Fruit fly (Drosophila melanogaster) whole organism, embryonic: ENCODE data around the gene Rad9.

Source experiments
- Atf3 ChIP-seq: fragments of 200-800 bp; sonication (Bioruptor generic); optimal IDR thresholded peaks from 3 replicates; lab custom pipeline; 2016; ENCODE audit warnings: missing biosample characterization, missing genetic modification characterization
- Atf6 ChIP-seq: fragments of 200-800 bp; sonication (Bioruptor generic); IDR thresholded peaks from 2 replicates; pipeline ENCODE4 v1.3.6; 2022; ENCODE audit warnings: missing biosample characterization, missing genetic modification characterization
- CG10321 ChIP-seq: fragments of 200-800 bp; sonication (Bioruptor generic); IDR thresholded peaks from 2 replicates; pipeline ENCODE4 v1.3.6; 2022; ENCODE audit warnings: missing biosample characterization, missing genetic modification characterization
- CG10979 ChIP-seq: fragments of 200-800 bp; sonication (Bioruptor generic); optimal IDR thresholded peaks from 2 replicates; lab custom pipeline; 2018; ENCODE audit warnings: missing biosample characterization, mild to moderate bottlenecking, missing genetic modification characterization, moderate library complexity
- CG1233 ChIP-seq: fragments of 200-800 bp; sonication (Bioruptor generic); optimal IDR thresholded peaks from 4 replicates; lab custom pipeline; 2018; ENCODE audit warnings: missing biosample characterization, mild to moderate bottlenecking, missing genetic modification characterization
- CG12769 ChIP-seq: fragments of 200-800 bp; sonication (Bioruptor generic); optimal IDR thresholded peaks from 2 replicates; lab custom pipeline; 2019; ENCODE audit warnings: missing biosample characterization, mild to moderate bottlenecking, missing genetic modification characterization, moderate library complexity
- CG12942 ChIP-seq: fragments of 200-800 bp; sonication (Bioruptor generic); optimal IDR thresholded peaks from 3 replicates; lab custom pipeline; 2016; ENCODE audit warnings: missing biosample characterization, missing genetic modification characterization
- CG13123 ChIP-seq: fragments of 200-800 bp; sonication (Bioruptor generic); optimal IDR thresholded peaks from 2 replicates; lab custom pipeline; 2016; ENCODE audit warnings: missing biosample characterization, missing genetic modification characterization
- CG17359 ChIP-seq: fragments of 200-800 bp; sonication (Bioruptor generic); optimal IDR thresholded peaks from 3 replicates; lab custom pipeline; 2018; ENCODE audit warnings: missing biosample characterization, mild to moderate bottlenecking, missing genetic modification characterization, moderate library complexity
- CG18476 ChIP-seq: fragments of 200-800 bp; sonication (Bioruptor generic); optimal IDR thresholded peaks from 2 replicates; lab custom pipeline; 2016; ENCODE audit warnings: missing biosample characterization, mild to moderate bottlenecking, missing genetic modification characterization
- CG18619 ChIP-seq: fragments of 200-800 bp; sonication (Bioruptor generic); optimal IDR thresholded peaks from 3 replicates; lab custom pipeline; 2017; ENCODE audit warnings: missing biosample characterization, mild to moderate bottlenecking, missing genetic modification characterization
- CG2199 ChIP-seq: fragments of 200-800 bp; sonication (Bioruptor generic); IDR thresholded peaks from 3 replicates; pipeline ENCODE4 v1.3.6; 2022; ENCODE audit warnings: missing biosample characterization, missing genetic modification characterization
- CG7372 ChIP-seq: fragments of 200-800 bp; sonication (Bioruptor generic); IDR thresholded peaks from 2 replicates; pipeline ENCODE4 v1.3.6; 2022; ENCODE audit warnings: missing biosample characterization, missing genetic modification characterization
- CG7839 ChIP-seq: fragments of 200-800 bp; sonication (Bioruptor generic); optimal IDR thresholded peaks from 3 replicates; lab custom pipeline; 2018; ENCODE audit warnings: missing biosample characterization, mild to moderate bottlenecking, missing genetic modification characterization, moderate library complexity
- CG8359 ChIP-seq: fragments of 200-800 bp; sonication (Bioruptor generic); optimal IDR thresholded peaks from 2 replicates; lab custom pipeline; 2017; ENCODE audit warnings: missing biosample characterization, mild to moderate bottlenecking, missing genetic modification characterization, borderline replicate concordance
- CG8924 ChIP-seq: fragments of 200-800 bp; optimal IDR thresholded peaks from 3 replicates; lab custom pipeline; 2019; ENCODE audit warnings: missing biosample characterization, mild to moderate bottlenecking, missing genetic modification characterization, moderate library complexity
- CrebB ChIP-seq: fragments of 200-800 bp; sonication (Bioruptor generic); optimal IDR thresholded peaks from 3 replicates; lab custom pipeline; 2018; ENCODE audit warnings: missing biosample characterization, mild to moderate bottlenecking, missing genetic modification characterization
- D ChIP-seq, 2 experiments: fragments of 200-800 bp in 1 of 2; fragments of >200 bp in 1 of 2; sonication (Bioruptor generic) in 1 of 2; optimal IDR thresholded peaks; 2 replicates in 1 of 2; 3 replicates in 1 of 2; lab custom pipeline; 2017; ENCODE audit warnings: mild to moderate bottlenecking in 1 of 2, missing biosample characterization in 1 of 2, missing genetic modification characterization in 1 of 2, missing genetic modification reagents in 1 of 2
- Deaf1 ChIP-seq: fragments of 200-800 bp; optimal IDR thresholded peaks from 3 replicates; lab custom pipeline; 2019; ENCODE audit warnings: missing biosample characterization, mild to moderate bottlenecking, missing genetic modification characterization, moderate library complexity
- ERR ChIP-seq: fragments of 200-800 bp; sonication (Bioruptor generic); optimal IDR thresholded peaks from 2 replicates; lab custom pipeline; 2016; ENCODE audit warnings: missing biosample characterization, missing genetic modification characterization
- Ets65A ChIP-seq: fragments of 200-800 bp; sonication (Bioruptor generic); peaks from one replicate; lab custom pipeline; 2016; ENCODE audit warnings: missing biosample characterization, missing genetic modification characterization
- Hmr ChIP-seq: fragments of 200-800 bp; sonication (Bioruptor generic); optimal IDR thresholded peaks from 3 replicates; lab custom pipeline; 2017; ENCODE audit warnings: mild to moderate bottlenecking, missing biosample characterization, missing genetic modification reagents, missing genetic modification characterization
- Mad ChIP-seq: fragments of 200-800 bp; sonication (Bioruptor generic); optimal IDR thresholded peaks from 2 replicates; lab custom pipeline; 2016; ENCODE audit warnings: missing biosample characterization, missing genetic modification characterization
- Nf-YB ChIP-seq: fragments of 200-800 bp; sonication (Bioruptor generic); optimal IDR thresholded peaks from 3 replicates; lab custom pipeline; 2019; ENCODE audit warnings: missing biosample characterization, mild to moderate bottlenecking, missing genetic modification characterization, moderate library complexity
- Nf-YC ChIP-seq: fragments of 200-800 bp; optimal IDR thresholded peaks from 3 replicates; lab custom pipeline; 2019; ENCODE audit warnings: missing biosample characterization, mild to moderate bottlenecking, missing genetic modification characterization, moderate library complexity
- Opbp ChIP-seq: fragments of 200-800 bp; sonication (Bioruptor generic); IDR thresholded peaks from 3 replicates; pipeline ENCODE4 v1.3.6; 2022; ENCODE audit warnings: missing biosample characterization, missing genetic modification characterization; ENCODE audit not compliant: partially characterized antibody
- Scr ChIP-seq: fragments of 200-800 bp; sonication (Bioruptor generic); IDR thresholded peaks from 2 replicates; pipeline ENCODE4 v1.3.6; 2022; ENCODE audit warnings: missing biosample characterization, missing genetic modification characterization; ENCODE audit not compliant: partially characterized antibody
- cas ChIP-seq: fragments of 200-800 bp; sonication (Bioruptor generic); IDR thresholded peaks from 2 replicates; pipeline ENCODE4 v1.3.6; 2022; ENCODE audit warnings: missing biosample characterization, missing genetic modification characterization
- cg ChIP-seq: fragments of 200-800 bp; sonication (Bioruptor generic); optimal IDR thresholded peaks from 3 replicates; lab custom pipeline; 2019; ENCODE audit warnings: missing biosample characterization, mild to moderate bottlenecking, missing genetic modification characterization, moderate library complexity
- chinmo ChIP-seq: fragments of 200-800 bp; sonication (Bioruptor generic); IDR thresholded peaks from 4 replicates; pipeline ENCODE4 v1.3.6; 2022; ENCODE audit warnings: missing biosample characterization, missing genetic modification characterization; ENCODE audit not compliant: partially characterized antibody
- corto ChIP-seq: fragments of 200-800 bp; sonication (Bioruptor generic); optimal IDR thresholded peaks from 2 replicates; lab custom pipeline; 2016; ENCODE audit warnings: missing biosample characterization, mild to moderate bottlenecking, missing genetic modification characterization, moderate library complexity
- dmrt99B ChIP-seq: fragments of 200-800 bp; sonication (Bioruptor generic); optimal IDR thresholded peaks from 2 replicates; lab custom pipeline; 2018; ENCODE audit warnings: missing biosample characterization, mild to moderate bottlenecking, missing genetic modification characterization, moderate library complexity
- ewg ChIP-seq: fragments of 200-800 bp; sonication (Bioruptor generic); optimal IDR thresholded peaks from 3 replicates; lab custom pipeline; 2017; ENCODE audit warnings: mild to moderate bottlenecking, missing biosample characterization, missing genetic modification reagents, missing genetic modification characterization
- gcm ChIP-seq: fragments of 200-800 bp; sonication (Bioruptor generic); optimal IDR thresholded peaks from 2 replicates; lab custom pipeline; 2019; ENCODE audit warnings: missing biosample characterization, mild to moderate bottlenecking, missing genetic modification characterization, moderate library complexity
- ham ChIP-seq: fragments of 200-800 bp; sonication (Bioruptor generic); IDR thresholded peaks from 2 replicates; pipeline ENCODE4 v1.3.6; 2022; ENCODE audit warnings: missing biosample characterization, missing genetic modification characterization
- lab ChIP-seq: fragments of 200-800 bp; sonication (Bioruptor generic); optimal IDR thresholded peaks from 3 replicates; lab custom pipeline; 2017; ENCODE audit warnings: missing biosample characterization, missing genetic modification characterization, mild to moderate bottlenecking, moderate library complexity, missing genetic modification reagents
- nerfin-1 ChIP-seq: fragments of 200-800 bp; sonication (Bioruptor generic); optimal IDR thresholded peaks from 3 replicates; lab custom pipeline; 2019; ENCODE audit warnings: missing biosample characterization, mild to moderate bottlenecking, missing genetic modification characterization, moderate library complexity
- p53 ChIP-seq: fragments of 200-800 bp; sonication (Bioruptor generic); optimal IDR thresholded peaks from 2 replicates; lab custom pipeline; 2016; ENCODE audit warnings: missing biosample characterization, missing genetic modification characterization
- pros ChIP-seq: fragments of 200-800 bp; sonication (Bioruptor generic); optimal IDR thresholded peaks from 3 replicates; lab custom pipeline; 2019; ENCODE audit warnings: missing biosample characterization, mild to moderate bottlenecking, missing genetic modification characterization, moderate library complexity
- seq ChIP-seq: fragments of 200-800 bp; sonication (Bioruptor generic); IDR thresholded peaks from 2 replicates; pipeline ENCODE4 v1.3.6; 2022; ENCODE audit warnings: missing biosample characterization, missing genetic modification characterization
- slbo ChIP-seq: fragments of 200-800 bp; sonication (Bioruptor generic); IDR thresholded peaks from 2 replicates; pipeline ENCODE4 v1.3.6; 2022; ENCODE audit warnings: missing biosample characterization, missing genetic modification characterization
- sr ChIP-seq: fragments of 200-800 bp; sonication (Bioruptor generic); IDR thresholded peaks from 3 replicates; pipeline ENCODE4 v1.3.6; 2022; ENCODE audit warnings: missing biosample characterization, missing genetic modification characterization
- stwl ChIP-seq: fragments of 200-800 bp; sonication (Bioruptor generic); optimal IDR thresholded peaks from 3 replicates; lab custom pipeline; 2018; ENCODE audit warnings: missing biosample characterization, mild to moderate bottlenecking, missing genetic modification characterization, moderate library complexity
- ttk ChIP-seq: fragments of 200-800 bp; sonication (Bioruptor generic); IDR thresholded peaks from 2 replicates; pipeline ENCODE4 v2.1.2; 2022; ENCODE audit warnings: missing biosample characterization, missing genetic modification characterization

Rad9 gene

dm6 chr3L:18861893-18862292 lies 10.5 kb downstream of the Rad9 start:
- no peak for TF ChIP-seq CG10979
- TF ChIP-seq CG12769 (tag; lab: Kevin White, UChicago), result peak; percentile 25
- TF ChIP-seq Ets65A (GFP tag; lab: Kevin White, UChicago), result peak; percentile 44
- peak; percentile 65; the same call in 1 of the 4 replicates for TF ChIP-seq chinmo (GFP tag; lab: Robert Waterston, UW)

dm6 chr3L:18860467-18860866 lies 11.9 kb downstream of the Rad9 start:
- TF ChIP-seq sr (GFP tag; lab: Robert Waterston, UW), result no peak
- TF ChIP-seq Scr (GFP tag; lab: Robert Waterston, UW), result no peak
- TF ChIP-seq Atf3 (GFP tag; lab: Kevin White, UChicago), result no peak
- no peak for TF ChIP-seq p53 (GFP tag; lab: Kevin White, UChicago)
- TF ChIP-seq CG17359 (tag; lab: Kevin White, UChicago), result no peak
- TF ChIP-seq cas (GFP tag; lab: Robert Waterston, UW), result no peak
- no peak for TF ChIP-seq gcm (GFP tag; lab: Kevin White, UChicago)
- TF ChIP-seq ewg (GFP tag; lab: Kevin White, UChicago), result peak; percentile 37
- no peak for TF ChIP-seq corto (GFP tag; lab: Kevin White, UChicago)
- no peak for TF ChIP-seq Hmr
- no peak for TF ChIP-seq ERR
- peak; percentile 73 for TF ChIP-seq Nf-YB (GFP tag; lab: Kevin White, UChicago)
- peak; percentile 92 for TF ChIP-seq Nf-YC (tag; lab: Kevin White, UChicago)
- TF ChIP-seq Atf6 (GFP tag; lab: Robert Waterston, UW), result no peak
- no peak for TF ChIP-seq dmrt99B
- no peak for TF ChIP-seq CG8359 (GFP tag; lab: Kevin White, UChicago)
- no peak for TF ChIP-seq Mad (GFP tag; lab: Kevin White, UChicago)
- TF ChIP-seq CG18619 (GFP tag; lab: Kevin White, UChicago), result no peak
- no peak for TF ChIP-seq CG1233 (GFP tag; lab: Kevin White, UChicago)
- no peak for TF ChIP-seq CG7839 (tag; lab: Kevin White, UChicago)
- no peak for TF ChIP-seq ttk (GFP tag; lab: Robert Waterston, UW)
- TF ChIP-seq slbo (GFP tag; lab: Robert Waterston, UW), result no peak
- no peak for TF ChIP-seq CG13123 (GFP tag; lab: Kevin White, UChicago)
- TF ChIP-seq lab (GFP tag; lab: Kevin White, UChicago), result no peak
- no peak for TF ChIP-seq Opbp (GFP tag; lab: Robert Waterston, UW)
- TF ChIP-seq Deaf1 (tag; lab: Kevin White, UChicago), result peak; percentile 93
- no peak for TF ChIP-seq CrebB (tag; lab: Kevin White, UChicago)
- TF ChIP-seq CG12942, result no peak
- peak; percentile 75; the same call in 1 of the 2 replicates for TF ChIP-seq CG7372 (GFP tag; lab: Robert Waterston, UW)
- peak; percentile 46 for TF ChIP-seq Ets65A (GFP tag; lab: Kevin White, UChicago)
- TF ChIP-seq CG10321 (GFP tag; lab: Robert Waterston, UW), result no peak
- TF ChIP-seq, all 482 proteins: peak for 6

- TF ChIP-seq chinmo (GFP tag; lab: Robert Waterston, UW) (0 out of 4 replicates have a peak, but pooled peaks have one; percentile 5), seq (GFP tag; lab: Robert Waterston, UW) (peak; percentile 84), CG2199 (GFP tag; lab: Robert Waterston, UW) (0 out of 3 replicates have a peak, but pooled peaks have one; percentile 86), D (optimal IDR thresholded peaks at IDR 0.05; lab: Kevin White, UChicago) (peak; percentile 45), D (GFP tag; optimal IDR thresholded peaks at IDR 0.05; lab: Kevin White, UChicago) (no peak), cg (peak; percentile 37), nerfin-1 (tag; lab: Kevin White, UChicago) (peak; percentile 71), stwl (tag; lab: Kevin White, UChicago) (no peak), Ets65A (GFP tag; lab: Kevin White, UChicago) (peak; percentile 64), ewg (GFP tag; lab: Kevin White, UChicago) (no peak), Nf-YC (tag; lab: Kevin White, UChicago) (peak; percentile 84), ham (no peak), CG8924 (tag; lab: Kevin White, UChicago) (peak; percentile 53), pros (peak; percentile 62), CG18476 (GFP tag; lab: Kevin White, UChicago) (peak; percentile 49), Nf-YB (GFP tag; lab: Kevin White, UChicago) (peak; percentile 90)
- TF ChIP-seq, all 482 proteins: peak for 12
Measured at dm6 chr3L:18854412-18854811, 17.9 kb downstream of the Rad9 start.
